Fruit fly (Drosophila melanogaster) whole organism, adult: ENCODE results near the gene CG7785.

ENCODE experiments used
- CG11617 ChIP-seq: fragments of 200-800 bp; sonication (Bioruptor generic); optimal IDR thresholded peaks from 2 replicates; lab custom pipeline; 2017; ENCODE audit warnings: mild to moderate bottlenecking, missing biosample characterization, missing genetic modification reagents, missing genetic modification characterization
- CG12768 ChIP-seq: fragments of 200-800 bp; sonication (Bioruptor generic); optimal IDR thresholded peaks from 2 replicates; lab custom pipeline; 2017; ENCODE audit warnings: missing biosample characterization, missing genetic modification characterization, mild to moderate bottlenecking, moderate library complexity, missing genetic modification reagents
- CG1620 ChIP-seq: fragments of 200-800 bp; sonication (Bioruptor generic); optimal IDR thresholded peaks from 2 replicates; lab custom pipeline; 2016; ENCODE audit warnings: missing biosample characterization, missing genetic modification characterization
- CG5204 ChIP-seq: fragments of 200-800 bp; sonication (Bioruptor generic); optimal IDR thresholded peaks from 2 replicates; lab custom pipeline; 2016; ENCODE audit warnings: missing biosample characterization, missing genetic modification characterization
- CG7045 ChIP-seq: fragments of 200-800 bp; sonication (Bioruptor generic); optimal IDR thresholded peaks from 2 replicates; lab custom pipeline; 2017; ENCODE audit warnings: missing biosample characterization, mild to moderate bottlenecking, missing genetic modification characterization
- CG7101 ChIP-seq: fragments of 200-800 bp; sonication (Bioruptor generic); optimal IDR thresholded peaks from 2 replicates; lab custom pipeline; 2018; ENCODE audit warnings: missing biosample characterization, mild to moderate bottlenecking, missing genetic modification characterization, moderate library complexity
- Clk ChIP-seq: fragments of 200-800 bp; sonication (Bioruptor generic); optimal IDR thresholded peaks from 2 replicates; lab custom pipeline; 2017; ENCODE audit warnings: missing biosample characterization, missing genetic modification characterization
- Crg-1 ChIP-seq: fragments of 200-800 bp; sonication (Bioruptor generic); optimal IDR thresholded peaks from 2 replicates; lab custom pipeline; 2016; ENCODE audit warnings: missing biosample characterization, missing genetic modification characterization
- bab1 ChIP-seq: fragments of 200-800 bp; sonication (Bioruptor generic); optimal IDR thresholded peaks from 3 replicates; lab custom pipeline; 2019; ENCODE audit warnings: missing biosample characterization, mild to moderate bottlenecking, missing genetic modification characterization, moderate library complexity
- cic ChIP-seq: fragments of 200-800 bp; sonication (Bioruptor generic); optimal IDR thresholded peaks from 2 replicates; lab custom pipeline; 2017; ENCODE audit warnings: missing biosample characterization, mild to moderate bottlenecking, missing genetic modification characterization, moderate library complexity
- cnc ChIP-seq, 2 experiments: fragments of >200 bp; optimal IDR thresholded peaks; 2 replicates each; lab custom pipeline; 2017
- kay ChIP-seq: fragments of 200-800 bp; sonication (Bioruptor generic); peaks from one replicate; lab custom pipeline; 2016; ENCODE audit warnings: missing biosample characterization, missing genetic modification characterization, borderline replicate concordance
- ovo ChIP-seq: fragments of 200-800 bp; sonication (Bioruptor generic); optimal IDR thresholded peaks from 2 replicates; lab custom pipeline; 2016; ENCODE audit warnings: missing biosample characterization, missing genetic modification characterization
- tj ChIP-seq: fragments of 200-800 bp; sonication (Bioruptor generic); optimal IDR thresholded peaks from 3 replicates; lab custom pipeline; 2017; ENCODE audit warnings: missing biosample characterization, mild to moderate bottlenecking, missing genetic modification characterization, moderate library complexity

- TF ChIP-seq Clk (GFP tag; lab: Kevin White, UChicago), result no peak
- TF ChIP-seq kay (GFP tag; lab: Kevin White, UChicago), result no peak
- TF ChIP-seq CG1620, result no peak
- TF ChIP-seq Crg-1 (GFP tag; lab: Kevin White, UChicago), result no peak
- TF ChIP-seq CG12768 (GFP tag; lab: Kevin White, UChicago), result no peak
- no peak for TF ChIP-seq CG5204 (GFP tag; lab: Kevin White, UChicago)
- TF ChIP-seq ovo (GFP tag; lab: Kevin White, UChicago), result no peak
- TF ChIP-seq tj (GFP tag; lab: Kevin White, UChicago), result no peak
- no peak for TF ChIP-seq CG7101 (tag; lab: Kevin White, UChicago)
- no peak for TF ChIP-seq bab1 (GFP tag; lab: Kevin White, UChicago)
- TF ChIP-seq cic, result no peak
- TF ChIP-seq cnc (optimal IDR thresholded peaks at IDR 0.05; lab: Kevin White, UChicago), result no peak
- no peak for TF ChIP-seq CG11617
- TF ChIP-seq CG7045, result no peak
Measured at dm6 chr3R:18013149-18013548, 8.3 kb upstream of the CG7785 start.
